Worm (Caenorhabditis elegans) whole organism, young adult: Measurements from ENCODE around the gene rbg-3.

ENCODE experiments used
- B0035.1 ChIP-seq: sonication (generic microtip); optimal IDR thresholded peaks from 2 replicates; lab custom pipeline; 2016; ENCODE audit warnings: missing genetic modification characterization, mild to moderate bottlenecking, missing compliant biosample characterization, missing genotype, missing genetic modification reagents
- B0261.1 ChIP-seq: sonication (generic microtip); optimal IDR thresholded peaks from 2 replicates; lab custom pipeline; 2016; ENCODE audit warnings: mild to moderate bottlenecking, missing genetic modification characterization, moderate library complexity, missing compliant biosample characterization
- B0336.3 ChIP-seq: fragments of 200-800 bp; sonication (Bioruptor generic); IDR thresholded peaks from 2 replicates; pipeline ENCODE4 v1.3.6; 2022; ENCODE audit warnings: missing genetic modification characterization, missing compliant biosample characterization
- F37B4.10 ChIP-seq: fragments of 200-800 bp; sonication (Bioruptor generic); IDR thresholded peaks from 2 replicates; pipeline ENCODE4 v1.3.6; 2022; ENCODE audit warnings: missing genetic modification characterization, missing compliant biosample characterization
- T07F8.4 ChIP-seq: sonication (generic microtip); optimal IDR thresholded peaks from 2 replicates; lab custom pipeline; 2016; ENCODE audit warnings: mild to moderate bottlenecking, missing genetic modification characterization, moderate library complexity, missing compliant biosample characterization
- T26A5.8 ChIP-seq: sonication (generic microtip); optimal IDR thresholded peaks from 2 replicates; lab custom pipeline; 2016; ENCODE audit warnings: missing genetic modification characterization, missing compliant biosample characterization
- Y53G8AR.9 ChIP-seq: fragments of 200-800 bp; sonication (Bioruptor generic); conservative IDR thresholded peaks from 2 replicates; pipeline ENCODE4 v1.3.6; 2022; ENCODE audit warnings: missing genetic modification reagents, missing genetic modification characterization, missing compliant biosample characterization
- Y56A3A.18 ChIP-seq: fragments of 200-800 bp; sonication (Bioruptor generic); IDR thresholded peaks from 2 replicates; pipeline ENCODE4 v1.3.6; 2022; ENCODE audit warnings: missing genetic modification reagents, missing genetic modification characterization, missing compliant biosample characterization
- Y67H2A.10 ChIP-seq: fragments of 200-800 bp; sonication (Bioruptor generic); conservative IDR thresholded peaks from 2 replicates; pipeline ENCODE4 v1.3.6; 2022; ENCODE audit warnings: missing genetic modification reagents, missing genetic modification characterization, missing compliant biosample characterization
- ZK185.1 ChIP-seq: sonication (generic microtip); optimal IDR thresholded peaks from 2 replicates; lab custom pipeline; 2016; ENCODE audit warnings: mild to moderate bottlenecking, missing genetic modification characterization, missing compliant biosample characterization; ENCODE audit not compliant: poor library complexity, severe bottlenecking
- ccch-3 ChIP-seq: fragments of 200-800 bp; sonication (Bioruptor generic); optimal IDR thresholded peaks from 2 replicates; lab custom pipeline; 2018; ENCODE audit warnings: mild to moderate bottlenecking, missing genetic modification characterization, missing compliant biosample characterization
- cebp-2 ChIP-seq: fragments of 200-800 bp; sonication (Bioruptor generic); IDR thresholded peaks from 2 replicates; pipeline ENCODE4 v1.3.6; 2022; ENCODE audit warnings: missing genetic modification characterization, missing compliant biosample characterization
- ceh-79 ChIP-seq: sonication (generic microtip); optimal IDR thresholded peaks from 2 replicates; lab custom pipeline; 2017; ENCODE audit warnings: mild to moderate bottlenecking, missing genetic modification characterization, missing compliant biosample characterization
- ceh-91 ChIP-seq: fragments of 200-800 bp; sonication (Bioruptor generic); IDR thresholded peaks from 2 replicates; pipeline ENCODE4 v1.3.6; 2022; ENCODE audit warnings: missing genetic modification reagents, missing genetic modification characterization, missing compliant biosample characterization
- die-1 ChIP-seq: sonication (generic microtip); optimal IDR thresholded peaks from 2 replicates; lab custom pipeline; 2016; ENCODE audit warnings: missing genotype, mild to moderate bottlenecking, missing genetic modification characterization, missing compliant biosample characterization
- dox-1 ChIP-seq: fragments of 200-800 bp; sonication (Bioruptor generic); IDR thresholded peaks from 2 replicates; pipeline ENCODE4 v1.3.6; 2022; ENCODE audit warnings: missing genetic modification reagents, missing genetic modification characterization, missing compliant biosample characterization
- dpff-1 ChIP-seq: sonication (generic microtip); optimal IDR thresholded peaks from 2 replicates; lab custom pipeline; 2017; ENCODE audit warnings: mild to moderate bottlenecking, missing genetic modification characterization, missing compliant biosample characterization
- efl-1 ChIP-seq: fragments of 150-350 bp; optimal IDR thresholded peaks from 2 replicates; lab custom pipeline; 2014; ENCODE audit warnings: missing biosample characterization, missing genetic modification reagents, missing genetic modification characterization
- egl-44 ChIP-seq: fragments of 200-800 bp; sonication (Bioruptor generic); IDR thresholded peaks from 2 replicates; pipeline ENCODE4 v1.3.6; 2022; ENCODE audit warnings: missing genetic modification reagents, missing genetic modification characterization, missing compliant biosample characterization
- ekl-4 ChIP-seq: fragments of 200-800 bp; sonication (Bioruptor generic); IDR thresholded peaks from 2 replicates; pipeline ENCODE4 v1.3.6; 2022; ENCODE audit warnings: missing genetic modification reagents, missing genetic modification characterization, missing compliant biosample characterization
- fkh-3 ChIP-seq: sonication (generic microtip); optimal IDR thresholded peaks from 2 replicates; lab custom pipeline; 2016; ENCODE audit warnings: mild to moderate bottlenecking, missing genetic modification characterization, missing compliant biosample characterization
- hmg-1.2 ChIP-seq: fragments of 200-800 bp; sonication (Bioruptor generic); IDR thresholded peaks from 2 replicates; pipeline ENCODE4 v1.3.6; 2022; ENCODE audit warnings: missing genetic modification reagents, missing genetic modification characterization, missing compliant biosample characterization
- hmg-20 ChIP-seq: fragments of 200-800 bp; sonication (Bioruptor generic); IDR thresholded peaks from 2 replicates; pipeline ENCODE4 v1.3.6; 2022; ENCODE audit warnings: missing genetic modification reagents, missing genetic modification characterization, missing compliant biosample characterization
- hrde-1 ChIP-seq: sonication (generic microtip); optimal IDR thresholded peaks from 2 replicates; lab custom pipeline; 2016; ENCODE audit warnings: missing genetic modification characterization, mild to moderate bottlenecking, missing compliant biosample characterization, moderate library complexity, missing genotype, missing genetic modification reagents, borderline replicate concordance
- lag-1 ChIP-seq: fragments of 200-800 bp; sonication (Bioruptor generic); IDR thresholded peaks from 2 replicates; pipeline ENCODE4 v1.3.6; 2022; ENCODE audit warnings: missing genetic modification reagents, missing genetic modification characterization, missing compliant biosample characterization
- let-526 ChIP-seq: fragments of 200-800 bp; sonication (Bioruptor generic); IDR thresholded peaks from 2 replicates; pipeline ENCODE4 v1.3.6; 2022; ENCODE audit warnings: missing genetic modification reagents, missing genetic modification characterization, missing compliant biosample characterization
- let-607 ChIP-seq, 2 experiments: fragments of 200-800 bp in 1 of 2; sonication (Bioruptor generic) in 1 of 2; sonication (generic microtip) in 1 of 2; optimal IDR thresholded peaks; 2 replicates each; lab custom pipeline; 2016 to 2018; ENCODE audit warnings: mild to moderate bottlenecking in 2 of 2, missing compliant biosample characterization in 2 of 2, missing genetic modification characterization in 2 of 2, moderate library complexity in 2 of 2, missing genotype in 1 of 2
- lin-26 ChIP-seq: fragments of 200-800 bp; sonication (Bioruptor generic); IDR thresholded peaks from 2 replicates; pipeline ENCODE4 v1.3.6; 2022; ENCODE audit warnings: missing genetic modification reagents, missing genetic modification characterization, missing compliant biosample characterization
- lin-40 ChIP-seq: sonication (generic microtip); optimal IDR thresholded peaks from 2 replicates; lab custom pipeline; 2016; ENCODE audit warnings: missing genetic modification characterization, mild to moderate bottlenecking, missing compliant biosample characterization, missing genotype, missing genetic modification reagents
- lin-54 ChIP-seq: fragments of 200-800 bp; sonication (Bioruptor generic); optimal IDR thresholded peaks from 2 replicates; lab custom pipeline; 2018; ENCODE audit warnings: mild to moderate bottlenecking, missing genetic modification characterization, missing compliant biosample characterization
- lir-1 ChIP-seq: fragments of 200-800 bp; sonication (Bioruptor generic); conservative IDR thresholded peaks from 2 replicates; pipeline ENCODE4 v1.3.6; 2022; ENCODE audit warnings: missing genetic modification reagents, missing genetic modification characterization, missing compliant biosample characterization
- madf-8 ChIP-seq: fragments of 200-800 bp; sonication (Bioruptor generic); conservative IDR thresholded peaks from 2 replicates; pipeline ENCODE4 v1.3.6; 2022; ENCODE audit warnings: missing genetic modification reagents, missing genetic modification characterization, missing compliant biosample characterization
- mel-28 ChIP-seq: sonication (generic microtip); optimal IDR thresholded peaks from 2 replicates; lab custom pipeline; 2016; ENCODE audit warnings: borderline replicate concordance, mild to moderate bottlenecking, missing genetic modification characterization, missing compliant biosample characterization
- mes-4 ChIP-seq: sonication (generic microtip); optimal IDR thresholded peaks from 2 replicates; lab custom pipeline; 2016; ENCODE audit warnings: missing genotype, missing genetic modification characterization, missing compliant biosample characterization
- mxl-1 ChIP-seq: sonication (generic microtip); optimal IDR thresholded peaks from 2 replicates; lab custom pipeline; 2016; ENCODE audit warnings: missing genetic modification characterization, missing compliant biosample characterization
- nfya-1 ChIP-seq: sonication (generic microtip); optimal IDR thresholded peaks from 2 replicates; lab custom pipeline; 2017; ENCODE audit warnings: antibody characterized with exemption, missing compliant biosample characterization, missing genetic modification characterization, borderline replicate concordance; ENCODE audit not compliant: insufficient read depth
- nhr-27 ChIP-seq: fragments of 200-800 bp; sonication (Bioruptor generic); optimal IDR thresholded peaks from 2 replicates; lab custom pipeline; 2018; ENCODE audit warnings: mild to moderate bottlenecking, missing genetic modification characterization, moderate library complexity, missing compliant biosample characterization
- nhr-80 ChIP-seq: sonication (generic microtip); optimal IDR thresholded peaks from 2 replicates; lab custom pipeline; 2016; ENCODE audit warnings: missing genetic modification characterization, missing compliant biosample characterization
- nhr-90 ChIP-seq: sonication (generic microtip); optimal IDR thresholded peaks from 2 replicates; lab custom pipeline; 2016; ENCODE audit warnings: missing genotype, mild to moderate bottlenecking, missing genetic modification characterization, missing compliant biosample characterization
- pha-4 ChIP-seq: fragments of 150-350 bp; sonication (generic microtip); optimal IDR thresholded peaks from 2 replicates; lab custom pipeline; 2014; ENCODE audit warnings: missing biosample characterization, missing genetic modification reagents, missing genetic modification characterization
- rec-8 ChIP-seq, 2 experiments: sonication (generic microtip); optimal IDR thresholded peaks; 2 replicates each; lab custom pipeline; 2016; ENCODE audit warnings: mild to moderate bottlenecking in 2 of 2, missing genetic modification characterization in 2 of 2, missing genetic modification reagents in 2 of 2, missing genotype in 2 of 2, missing biosample characterization in 1 of 2, missing compliant biosample characterization in 1 of 2, moderate library complexity in 1 of 2
- repo-1 ChIP-seq: sonication (generic microtip); optimal IDR thresholded peaks from 2 replicates; lab custom pipeline; 2017; ENCODE audit warnings: mild to moderate bottlenecking, missing genetic modification characterization, missing compliant biosample characterization
- snpc-1.1 ChIP-seq: sonication (generic microtip); optimal IDR thresholded peaks from 2 replicates; lab custom pipeline; 2017; ENCODE audit warnings: missing genetic modification characterization, mild to moderate bottlenecking, missing compliant biosample characterization, antibody characterized with exemption, moderate library complexity, missing genotype, missing genetic modification reagents; ENCODE audit not compliant: insufficient read depth
- snpc-1.3 ChIP-seq: sonication (generic microtip); optimal IDR thresholded peaks from 2 replicates; lab custom pipeline; 2017; ENCODE audit warnings: missing genetic modification characterization, mild to moderate bottlenecking, missing compliant biosample characterization, antibody characterized with exemption, moderate library complexity, missing genotype, missing genetic modification reagents; ENCODE audit not compliant: insufficient read depth
- snpc-4 ChIP-seq, 5 experiments: fragments of 150-350 bp in 1 of 5; sonication (generic microtip) in 4 of 5; optimal IDR thresholded peaks; 2 replicates each; lab custom pipeline; 2014 to 2018; ENCODE audit warnings: missing genetic modification characterization in 5 of 5, missing biosample characterization in 3 of 5, antibody characterized with exemption in 2 of 5, mild to moderate bottlenecking in 2 of 5, missing compliant biosample characterization in 2 of 5, missing genotype in 2 of 5, moderate library complexity in 2 of 5, missing genetic modification reagents in 1 of 5
- unc-130 ChIP-seq: sonication (generic microtip); optimal IDR thresholded peaks from 2 replicates; lab custom pipeline; 2016; ENCODE audit warnings: missing genetic modification reagents, missing genetic modification characterization, missing compliant biosample characterization
- ztf-26 ChIP-seq: sonication (generic microtip); optimal IDR thresholded peaks from 2 replicates; lab custom pipeline; 2017; ENCODE audit warnings: missing genetic modification characterization, missing compliant biosample characterization

rbg-3 gene

ce11 chrIII:4796039-4796438, 41.8 kb downstream of the rbg-3 start (continued):
- no peak for TF ChIP-seq unc-130
- no peak for TF ChIP-seq ccch-3
- 0 out of 2 replicates have a peak, but pooled peaks have one; percentile 36 for TF ChIP-seq let-526 (GFP tag; lab: Robert Waterston, UW)
- peak; percentile 75 for TF ChIP-seq dox-1 (GFP tag; lab: Robert Waterston, UW)
- TF ChIP-seq dpff-1 (tag; lab: Kevin White, UChicago) = no peak
- TF ChIP-seq hmg-1.2 (GFP tag; lab: Robert Waterston, UW) = peak; percentile 84
- no peak for TF ChIP-seq B0336.3 (GFP tag; lab: Robert Waterston, UW)
- TF ChIP-seq Y67H2A.10 = no peak
- TF ChIP-seq lin-26 (GFP tag; lab: Robert Waterston, UW) = 0 out of 2 replicates have a peak, but pooled peaks have one; percentile 8
- TF ChIP-seq repo-1 = peak; percentile 18
- no peak for TF ChIP-seq die-1 (tag; lab: Kevin White, UChicago)
- no peak for TF ChIP-seq pha-4
- TF ChIP-seq efl-1 (GFP tag; lab: Kevin White, UChicago) = no peak
- no peak for TF ChIP-seq rec-8 (tag; optimal IDR thresholded peaks at IDR 0.05; lab: Kevin White, UChicago)
- TF ChIP-seq nhr-27 = no peak
- peak; percentile 47 for TF ChIP-seq ZK185.1 (tag; lab: Kevin White, UChicago)
- no peak for TF ChIP-seq ceh-79 (tag; lab: Kevin White, UChicago)
- 0 out of 2 replicates have a peak, but pooled peaks have one; percentile 51 for TF ChIP-seq Y53G8AR.9 (GFP tag; lab: Robert Waterston, UW)
- TF ChIP-seq ekl-4 (GFP tag; lab: Robert Waterston, UW) = 0 out of 2 replicates have a peak, but pooled peaks have one; percentile 15
- TF ChIP-seq nhr-90 (tag; lab: Kevin White, UChicago) = no peak
- TF ChIP-seq hmg-20 (GFP tag; lab: Robert Waterston, UW) = no peak
- peak in 1 of 2 experiments; percentile 17 for TF ChIP-seq let-607 (tag; optimal IDR thresholded peaks at IDR 0.05; lab: Kevin White, UChicago)
- TF ChIP-seq nhr-80 = peak; percentile 69
- TF ChIP-seq mel-28 (tag; lab: Kevin White, UChicago) = no peak
- no peak for TF ChIP-seq nfya-1 (tag; lab: Kevin White, UChicago)
- TF ChIP-seq lir-1 (GFP tag; lab: Robert Waterston, UW) = no peak; the same call in 1 of the 2 replicates
- TF ChIP-seq snpc-1.3 (tag; lab: Kevin White, UChicago) = no peak
- no peak for TF ChIP-seq lag-1 (GFP tag; lab: Robert Waterston, UW)
- no peak for TF ChIP-seq fkh-3 (tag; lab: Kevin White, UChicago)
- TF ChIP-seq Y56A3A.18 (GFP tag; lab: Robert Waterston, UW) = no peak
- TF ChIP-seq mes-4 = no peak
- no peak for TF ChIP-seq B0261.1
- no peak for TF ChIP-seq T26A5.8
- TF ChIP-seq cebp-2 (GFP tag; lab: Robert Waterston, UW) = no peak
- TF ChIP-seq hrde-1 = no peak
- no peak for TF ChIP-seq F37B4.10 (GFP tag; lab: Robert Waterston, UW)
- no peak for TF ChIP-seq ceh-91 (GFP tag; lab: Robert Waterston, UW)
- no peak for TF ChIP-seq B0035.1
- no peak for TF ChIP-seq egl-44 (GFP tag; lab: Robert Waterston, UW)
- no peak for TF ChIP-seq T07F8.4
- TF ChIP-seq snpc-4 (GFP tag; optimal IDR thresholded peaks at IDR 0.05; lab: Kevin White, UChicago) = no peak
- peak; percentile 13 to 62 (median 54) for TF ChIP-seq snpc-4 (tag; optimal IDR thresholded peaks at IDR 0.05; lab: Kevin White, UChicago)
- peak; percentile 23 for TF ChIP-seq lin-40
- no peak for TF ChIP-seq madf-8 (GFP tag; lab: Robert Waterston, UW)
- TF ChIP-seq ztf-26 = peak; percentile 15
- TF ChIP-seq mxl-1 (tag; lab: Kevin White, UChicago) = no peak
- peak; percentile 30 for TF ChIP-seq snpc-1.1
- peak; percentile 56 for TF ChIP-seq lin-54 (GFP tag; lab: Kevin White, UChicago)
